Fruit fly (Drosophila melanogaster) whole organism, embryonic: ENCODE data around the gene CG1142.

Experiments used
- Asciz ChIP-seq: fragments of 200-800 bp; sonication (Bioruptor generic); optimal IDR thresholded peaks from 2 replicates; lab custom pipeline; 2017; ENCODE audit warnings: missing biosample characterization, mild to moderate bottlenecking, missing genetic modification characterization, missing genetic modification reagents
- Atf6 ChIP-seq: fragments of 200-800 bp; sonication (Bioruptor generic); IDR thresholded peaks from 2 replicates; pipeline ENCODE4 v1.3.6; 2022; ENCODE audit warnings: missing biosample characterization, missing genetic modification characterization
- Blimp-1 ChIP-seq: fragments of 200-800 bp; sonication (Bioruptor generic); optimal IDR thresholded peaks from 3 replicates; lab custom pipeline; 2018; ENCODE audit warnings: missing biosample characterization, missing genetic modification characterization, mild to moderate bottlenecking, moderate library complexity, missing genetic modification reagents
- CG10321 ChIP-seq: fragments of 200-800 bp; sonication (Bioruptor generic); IDR thresholded peaks from 2 replicates; pipeline ENCODE4 v1.3.6; 2022; ENCODE audit warnings: missing biosample characterization, missing genetic modification characterization
- CG10462 ChIP-seq: fragments of 200-800 bp; sonication (Bioruptor generic); optimal IDR thresholded peaks from 2 replicates; lab custom pipeline; 2016; ENCODE audit warnings: missing biosample characterization, missing genetic modification characterization
- CG11456 ChIP-seq: fragments of 200-800 bp; sonication (Bioruptor generic); IDR thresholded peaks from 3 replicates; pipeline ENCODE4 v1.3.6; 2022; ENCODE audit warnings: missing biosample characterization, missing genetic modification characterization
- CG12155 ChIP-seq: fragments of 200-800 bp; sonication (Bioruptor generic); optimal IDR thresholded peaks from 3 replicates; lab custom pipeline; 2016; ENCODE audit warnings: missing biosample characterization, missing genetic modification characterization
- CG12391 ChIP-seq: fragments of 200-800 bp; sonication (Bioruptor generic); optimal IDR thresholded peaks from 3 replicates; lab custom pipeline; 2018; ENCODE audit warnings: missing biosample characterization, mild to moderate bottlenecking, missing genetic modification characterization, moderate library complexity
- CG12744 ChIP-seq: fragments of 200-800 bp; sonication (Bioruptor generic); optimal IDR thresholded peaks from 2 replicates; lab custom pipeline; 2016; ENCODE audit warnings: missing biosample characterization, missing genetic modification characterization
- CG13775 ChIP-seq: fragments of 200-800 bp; sonication (Bioruptor generic); optimal IDR thresholded peaks from 3 replicates; lab custom pipeline; 2017; ENCODE audit warnings: missing biosample characterization, mild to moderate bottlenecking, missing genetic modification characterization
- CG15011 ChIP-seq: fragments of 200-800 bp; sonication (Bioruptor generic); optimal IDR thresholded peaks from 3 replicates; lab custom pipeline; 2018; ENCODE audit warnings: missing biosample characterization, mild to moderate bottlenecking, missing genetic modification characterization
- CG15696 ChIP-seq: fragments of 200-800 bp; sonication (Bioruptor generic); optimal IDR thresholded peaks from 2 replicates; lab custom pipeline; 2019; ENCODE audit warnings: missing biosample characterization, mild to moderate bottlenecking, missing genetic modification characterization, moderate library complexity
- CG18011 ChIP-seq: fragments of 200-800 bp; sonication (Bioruptor generic); optimal IDR thresholded peaks from 2 replicates; lab custom pipeline; 2017; ENCODE audit warnings: missing biosample characterization, missing genetic modification characterization, mild to moderate bottlenecking, moderate library complexity, missing genotype
- CG34224 ChIP-seq: fragments of 200-800 bp; sonication (Bioruptor generic); IDR thresholded peaks from 3 replicates; pipeline ENCODE4 v1.3.6; 2022; ENCODE audit warnings: missing biosample characterization, missing genetic modification characterization; ENCODE audit not compliant: partially characterized antibody
- CG42726 ChIP-seq: fragments of 200-800 bp; sonication (Bioruptor generic); IDR thresholded peaks from 2 replicates; pipeline ENCODE4 v1.3.6; 2022; ENCODE audit warnings: missing biosample characterization, missing genetic modification characterization; ENCODE audit not compliant: partially characterized antibody
- CG4328 ChIP-seq: fragments of 200-800 bp; sonication (Bioruptor generic); optimal IDR thresholded peaks from 3 replicates; lab custom pipeline; 2017; ENCODE audit warnings: missing biosample characterization, missing genetic modification reagents, missing genetic modification characterization
- CG4424 ChIP-seq: fragments of 200-800 bp; sonication (Bioruptor generic); optimal IDR thresholded peaks from 3 replicates; lab custom pipeline; 2016; ENCODE audit warnings: missing biosample characterization, missing genetic modification characterization
- CG7556 ChIP-seq: fragments of 200-800 bp; sonication (Bioruptor generic); optimal IDR thresholded peaks from 2 replicates; lab custom pipeline; 2017; ENCODE audit warnings: missing biosample characterization, mild to moderate bottlenecking, missing genetic modification characterization
- CG7839 ChIP-seq: fragments of 200-800 bp; sonication (Bioruptor generic); optimal IDR thresholded peaks from 3 replicates; lab custom pipeline; 2018; ENCODE audit warnings: missing biosample characterization, mild to moderate bottlenecking, missing genetic modification characterization, moderate library complexity
- CG9215 ChIP-seq: fragments of 200-800 bp; sonication (Bioruptor generic); IDR thresholded peaks from 2 replicates; pipeline ENCODE4 v1.3.6; 2022; ENCODE audit warnings: missing biosample characterization, missing genetic modification characterization
- CG9817 ChIP-seq: fragments of 200-800 bp; sonication (Bioruptor generic); optimal IDR thresholded peaks from 2 replicates; lab custom pipeline; 2018; ENCODE audit warnings: missing biosample characterization, mild to moderate bottlenecking, missing genetic modification characterization, moderate library complexity
- CkIIα-i1 ChIP-seq: fragments of 200-800 bp; sonication (Bioruptor generic); IDR thresholded peaks from 2 replicates; pipeline ENCODE4 v1.3.6; 2022; ENCODE audit warnings: missing biosample characterization, missing genetic modification characterization
- D ChIP-seq, 2 experiments: fragments of 200-800 bp in 1 of 2; fragments of >200 bp in 1 of 2; sonication (Bioruptor generic) in 1 of 2; optimal IDR thresholded peaks; 2 replicates in 1 of 2; 3 replicates in 1 of 2; lab custom pipeline; 2017; ENCODE audit warnings: mild to moderate bottlenecking in 1 of 2, missing biosample characterization in 1 of 2, missing genetic modification characterization in 1 of 2, missing genetic modification reagents in 1 of 2
- Deaf1 ChIP-seq: fragments of 200-800 bp; optimal IDR thresholded peaks from 3 replicates; lab custom pipeline; 2019; ENCODE audit warnings: missing biosample characterization, mild to moderate bottlenecking, missing genetic modification characterization, moderate library complexity
- Gsc ChIP-seq: fragments of 200-800 bp; sonication (Bioruptor generic); IDR thresholded peaks from 2 replicates; pipeline ENCODE4 v1.3.6; 2022; ENCODE audit warnings: missing biosample characterization, missing genetic modification characterization
- MTF-1 ChIP-seq: fragments of 200-800 bp; sonication (Bioruptor generic); optimal IDR thresholded peaks from 2 replicates; lab custom pipeline; 2018; ENCODE audit warnings: missing biosample characterization, mild to moderate bottlenecking, missing genetic modification characterization, borderline replicate concordance
- NC2β ChIP-seq: fragments of 200-800 bp; sonication (Bioruptor generic); optimal IDR thresholded peaks from 2 replicates; lab custom pipeline; 2016; ENCODE audit warnings: missing biosample characterization, missing genetic modification characterization
- Opbp ChIP-seq: fragments of 200-800 bp; sonication (Bioruptor generic); IDR thresholded peaks from 3 replicates; pipeline ENCODE4 v1.3.6; 2022; ENCODE audit warnings: missing biosample characterization, missing genetic modification characterization; ENCODE audit not compliant: partially characterized antibody
- Rx ChIP-seq: fragments of 200-800 bp; sonication (Bioruptor generic); IDR thresholded peaks from 2 replicates; pipeline ENCODE4 v1.3.6; 2022; ENCODE audit warnings: missing biosample characterization, missing genetic modification characterization
- Taf1 ChIP-seq: fragments of 200-800 bp; sonication (Bioruptor generic); IDR thresholded peaks from 2 replicates; pipeline ENCODE4 v1.3.6; 2022; ENCODE audit warnings: missing biosample characterization, missing genetic modification characterization
- al ChIP-seq: fragments of 200-800 bp; sonication (Bioruptor generic); IDR thresholded peaks from 2 replicates; pipeline ENCODE4 v1.3.6; 2022; ENCODE audit warnings: missing biosample characterization, missing genetic modification characterization
- ap ChIP-seq: fragments of 200-800 bp; sonication (Bioruptor generic); IDR thresholded peaks from 2 replicates; pipeline ENCODE4 v1.3.6; 2022; ENCODE audit warnings: missing biosample characterization, missing genetic modification characterization
- cad ChIP-seq: fragments of >200 bp; optimal IDR thresholded peaks from 2 replicates; lab custom pipeline; 2017; ENCODE audit warnings: missing biosample characterization, missing genetic modification characterization
- emc ChIP-seq: fragments of 200-800 bp; sonication (Bioruptor generic); optimal IDR thresholded peaks from 2 replicates; lab custom pipeline; 2016; ENCODE audit warnings: missing biosample characterization, missing genetic modification characterization
- gcm2 ChIP-seq: fragments of 200-800 bp; sonication (Bioruptor generic); optimal IDR thresholded peaks from 2 replicates; lab custom pipeline; 2016; ENCODE audit warnings: missing biosample characterization, missing genetic modification characterization
- h ChIP-seq: fragments of >200 bp; optimal IDR thresholded peaks from 2 replicates; lab custom pipeline; 2017
- lbe ChIP-seq: fragments of 200-800 bp; sonication (Bioruptor generic); optimal IDR thresholded peaks from 2 replicates; lab custom pipeline; 2016; ENCODE audit warnings: missing biosample characterization, mild to moderate bottlenecking, missing genetic modification characterization
- lilli ChIP-seq: fragments of 200-800 bp; sonication (Bioruptor generic); optimal IDR thresholded peaks from 3 replicates; lab custom pipeline; 2016; ENCODE audit warnings: missing biosample characterization, missing genetic modification characterization
- mam ChIP-seq: fragments of 200-800 bp; sonication (Bioruptor generic); optimal IDR thresholded peaks from 3 replicates; lab custom pipeline; 2016; ENCODE audit warnings: missing biosample characterization, missing genetic modification characterization
- nerfin-1 ChIP-seq: fragments of 200-800 bp; sonication (Bioruptor generic); optimal IDR thresholded peaks from 3 replicates; lab custom pipeline; 2019; ENCODE audit warnings: missing biosample characterization, mild to moderate bottlenecking, missing genetic modification characterization, moderate library complexity
- org-1 ChIP-seq: fragments of 200-800 bp; sonication (Bioruptor generic); optimal IDR thresholded peaks from 2 replicates; lab custom pipeline; 2017; ENCODE audit warnings: missing biosample characterization, missing genetic modification characterization
- psq ChIP-seq: fragments of 200-800 bp; sonication (Bioruptor generic); optimal IDR thresholded peaks from 2 replicates; lab custom pipeline; 2017; ENCODE audit warnings: missing biosample characterization, missing genetic modification characterization
- pum ChIP-seq: fragments of 200-800 bp; sonication (Bioruptor generic); optimal IDR thresholded peaks from 2 replicates; lab custom pipeline; 2016; ENCODE audit warnings: missing biosample characterization, missing genetic modification characterization
- sna ChIP-seq: fragments of 200-800 bp; sonication (Bioruptor generic); IDR thresholded peaks from 2 replicates; pipeline ENCODE4 v1.3.6; 2022; ENCODE audit warnings: missing biosample characterization, missing genetic modification characterization; ENCODE audit not compliant: partially characterized antibody
- sob ChIP-seq: fragments of 200-800 bp; sonication (Bioruptor generic); IDR thresholded peaks from 2 replicates; pipeline ENCODE4 v1.3.6; 2022; ENCODE audit warnings: missing biosample characterization, missing genetic modification characterization
- tap ChIP-seq: fragments of 200-800 bp; optimal IDR thresholded peaks from 3 replicates; lab custom pipeline; 2019; ENCODE audit warnings: missing biosample characterization, mild to moderate bottlenecking, missing genetic modification characterization, moderate library complexity
- tio ChIP-seq: fragments of 200-800 bp; sonication (Bioruptor generic); optimal IDR thresholded peaks from 2 replicates; lab custom pipeline; 2017; ENCODE audit warnings: missing biosample characterization, missing genetic modification characterization, inconsistent platforms
- vvl ChIP-seq: fragments of 200-800 bp; sonication (Bioruptor generic); IDR thresholded peaks from 2 replicates; pipeline ENCODE4 v1.3.6; 2022; ENCODE audit warnings: missing biosample characterization, missing genetic modification characterization
- wek ChIP-seq: fragments of 200-800 bp; sonication (Bioruptor generic); optimal IDR thresholded peaks from 3 replicates; lab custom pipeline; 2018; ENCODE audit warnings: missing biosample characterization, mild to moderate bottlenecking, missing genetic modification characterization, moderate library complexity
- zfh2 ChIP-seq: fragments of 200-800 bp; sonication (Bioruptor generic); optimal IDR thresholded peaks from 2 replicates; lab custom pipeline; 2016; ENCODE audit warnings: missing biosample characterization, missing genetic modification characterization

Gene CG1142

DNA sequence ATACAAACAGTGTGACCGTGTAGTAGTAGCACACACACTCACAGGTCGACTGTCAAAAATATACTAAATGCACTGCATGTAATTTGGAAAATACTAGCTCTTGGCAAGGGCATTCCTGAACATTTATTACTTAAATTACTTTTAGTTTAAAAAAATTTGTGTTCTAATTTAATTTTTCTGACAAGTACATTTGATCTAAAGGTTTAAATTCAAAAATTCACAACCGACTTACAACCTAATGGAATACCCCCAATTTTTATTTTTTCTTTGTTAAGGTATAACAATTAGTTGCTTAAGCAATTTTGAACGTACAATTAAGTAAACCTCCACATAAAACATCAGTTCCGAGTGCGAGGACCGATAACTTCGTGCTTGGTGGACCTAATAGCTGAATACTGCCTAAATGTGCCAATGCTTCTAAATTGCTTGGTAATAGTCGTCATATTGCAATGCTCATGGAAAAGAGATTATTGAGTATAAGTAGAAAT lies at the start of gene CG1142 (continued):
- TF ChIP-seq Deaf1 (tag; lab: Kevin White, UChicago) (peak; percentile 84), CG12391 (tag; lab: Kevin White, UChicago) (peak; percentile 99), CG15696 (tag; lab: Kevin White, UChicago) (peak; percentile 99), tio (GFP tag; lab: Kevin White, UChicago) (peak; percentile 97), Blimp-1 (peak; percentile 97), lilli (GFP tag; lab: Kevin White, UChicago) (peak; percentile 97), nerfin-1 (peak; percentile 98), CG12744 (peak; percentile 97), tap (tag; lab: Kevin White, UChicago) (peak; percentile 99), Rx (GFP tag; lab: Robert Waterston, UW) (peak; percentile 98), CG11456 (GFP tag; lab: Robert Waterston, UW) (peak; percentile 98), CG7839 (tag; lab: Kevin White, UChicago) (peak; percentile 99), CkIIα-i1 (GFP tag; lab: Robert Waterston, UW) (peak; percentile 94), gcm2 (GFP tag; lab: Kevin White, UChicago) (peak; percentile 90), Gsc (GFP tag; lab: Robert Waterston, UW) (peak; percentile 77; the same call in 1 of the 2 replicates), CG9817 (peak; percentile 99), CG4328 (GFP tag; lab: Kevin White, UChicago) (peak; percentile 95), Taf1 (GFP tag; lab: Robert Waterston, UW) (peak; percentile 95), CG4424 (peak; percentile 99), lbe (GFP tag; lab: Kevin White, UChicago) (peak; percentile 95), sna (GFP tag; lab: Robert Waterston, UW) (no peak), CG12155 (GFP tag; lab: Kevin White, UChicago) (peak; percentile 96), Opbp (GFP tag; lab: Robert Waterston, UW) (no peak), sob (peak; percentile 96), CG42726 (no peak), pum (peak; percentile 94), org-1 (GFP tag; lab: Kevin White, UChicago) (peak; percentile 96), mam (GFP tag; lab: Kevin White, UChicago) (peak; percentile 93), Asciz (peak; percentile 97), Atf6 (GFP tag; lab: Robert Waterston, UW) (peak; percentile 98), CG9215 (GFP tag; lab: Robert Waterston, UW) (peak; percentile 94), h (lab: Kevin White, UChicago) (no peak), NC2β (GFP tag; lab: Kevin White, UChicago) (peak; percentile 96), cad (no peak), ap (peak; percentile 99), vvl (GFP tag; lab: Robert Waterston, UW) (peak; percentile 99), zfh2 (GFP tag; lab: Kevin White, UChicago) (peak; percentile 91), emc (peak; percentile 92), CG18011 (GFP tag; lab: Kevin White, UChicago) (peak; percentile 89), wek (GFP tag; lab: Kevin White, UChicago) (peak; percentile 98), D (optimal IDR thresholded peaks at IDR 0.05; lab: Kevin White, UChicago) (no peak), D (GFP tag; optimal IDR thresholded peaks at IDR 0.05; lab: Kevin White, UChicago) (peak; percentile 98), CG7556 (GFP tag; lab: Kevin White, UChicago) (peak; percentile 98), psq (peak; percentile 92), CG13775 (GFP tag; lab: Kevin White, UChicago) (peak; percentile 98), CG10462 (GFP tag; lab: Kevin White, UChicago) (peak; percentile 98), MTF-1 (GFP tag; lab: Kevin White, UChicago) (peak; percentile 98), al (GFP tag; lab: Robert Waterston, UW) (peak; percentile 96), CG15011 (GFP tag; lab: Kevin White, UChicago) (peak; percentile 98), CG10321 (GFP tag; lab: Robert Waterston, UW) (peak; percentile 89), CG34224 (GFP tag; lab: Robert Waterston, UW) (no peak)
